Worm (Caenorhabditis elegans) whole organism, mixed stage, embryonic: ENCODE data around the gene nra-4.

Source experiments
- bed-3 ChIP-seq: fragments of 200-800 bp; sonication (Bioruptor generic); optimal IDR thresholded peaks from 3 replicates; lab custom pipeline; 2018; ENCODE audit warnings: mild to moderate bottlenecking, missing genetic modification characterization, moderate library complexity, missing compliant biosample characterization
- blmp-1 ChIP-seq: fragments of 150-350 bp; optimal IDR thresholded peaks from 2 replicates; lab custom pipeline; 2014; ENCODE audit warnings: missing biosample characterization, missing genetic modification characterization
- ceh-39 ChIP-seq: fragments of 150-350 bp; optimal IDR thresholded peaks from 2 replicates; lab custom pipeline; 2014; ENCODE audit warnings: missing biosample characterization, missing genetic modification characterization
- ceh-43 ChIP-seq: fragments of 200-800 bp; sonication (Bioruptor generic); optimal IDR thresholded peaks from 2 replicates; lab custom pipeline; 2018; ENCODE audit warnings: mild to moderate bottlenecking, missing genetic modification characterization, moderate library complexity, missing compliant biosample characterization
- ceh-83 ChIP-seq: fragments of 200-800 bp; sonication (Bioruptor generic); optimal IDR thresholded peaks from 2 replicates; lab custom pipeline; 2018; ENCODE audit warnings: mild to moderate bottlenecking, missing genetic modification characterization, missing compliant biosample characterization
- ces-1 ChIP-seq: fragments of 150-350 bp; optimal IDR thresholded peaks from 2 replicates; lab custom pipeline; 2014; ENCODE audit warnings: missing biosample characterization, missing genetic modification reagents, missing genetic modification characterization
- cnd-1 ChIP-seq: fragments of 200-800 bp; sonication (Bioruptor generic); optimal IDR thresholded peaks from 2 replicates; lab custom pipeline; 2018; ENCODE audit warnings: mild to moderate bottlenecking, missing genetic modification characterization, missing compliant biosample characterization
- drap-1 ChIP-seq: fragments of 200-800 bp; sonication (Bioruptor generic); optimal IDR thresholded peaks from 3 replicates; lab custom pipeline; 2018; ENCODE audit warnings: mild to moderate bottlenecking, missing genetic modification characterization, missing compliant biosample characterization
- elt-3 ChIP-seq: fragments of 150-350 bp; optimal IDR thresholded peaks from 2 replicates; lab custom pipeline; 2014; ENCODE audit warnings: missing biosample characterization, missing genetic modification characterization
- flh-1 ChIP-seq: fragments of 200-800 bp; sonication (Bioruptor generic); optimal IDR thresholded peaks from 2 replicates; lab custom pipeline; 2018; ENCODE audit warnings: mild to moderate bottlenecking, missing genetic modification characterization, moderate library complexity, missing compliant biosample characterization
- ham-2 ChIP-seq: fragments of 200-800 bp; sonication (Bioruptor generic); optimal IDR thresholded peaks from 2 replicates; lab custom pipeline; 2018; ENCODE audit warnings: mild to moderate bottlenecking, missing genetic modification characterization, missing compliant biosample characterization
- hlh-1 ChIP-seq: fragments of 150-350 bp; optimal IDR thresholded peaks from 2 replicates; lab custom pipeline; 2014; ENCODE audit warnings: missing biosample characterization, missing genetic modification reagents, missing genetic modification characterization
- lin-13 ChIP-seq: fragments of 150-350 bp; optimal IDR thresholded peaks from 2 replicates; lab custom pipeline; 2014; ENCODE audit warnings: missing biosample characterization, missing genetic modification characterization
- lin-32 ChIP-seq: fragments of 200-800 bp; sonication (Bioruptor generic); optimal IDR thresholded peaks from 2 replicates; lab custom pipeline; 2018; ENCODE audit warnings: mild to moderate bottlenecking, missing genetic modification characterization, missing compliant biosample characterization
- lsy-2 ChIP-seq: fragments of 150-350 bp; optimal IDR thresholded peaks from 2 replicates; lab custom pipeline; 2014; ENCODE audit warnings: missing biosample characterization, missing genetic modification characterization
- mab-5 ChIP-seq: fragments of 150-350 bp; optimal IDR thresholded peaks from 2 replicates; lab custom pipeline; 2014; ENCODE audit warnings: missing biosample characterization, missing genetic modification characterization
- mep-1 ChIP-seq: fragments of 150-350 bp; optimal IDR thresholded peaks from 2 replicates; lab custom pipeline; 2017; ENCODE audit warnings: missing biosample characterization, missing genetic modification reagents, missing genetic modification characterization, inconsistent platforms
- mls-2 ChIP-seq: sonication (generic microtip); optimal IDR thresholded peaks from 2 replicates; lab custom pipeline; 2016; ENCODE audit warnings: mild to moderate bottlenecking, missing genetic modification characterization, moderate library complexity, missing compliant biosample characterization
- nhr-12 ChIP-seq: fragments of 150-350 bp; optimal IDR thresholded peaks from 2 replicates; lab custom pipeline; 2014; ENCODE audit warnings: missing biosample characterization, missing genetic modification characterization
- nhr-2 ChIP-seq: fragments of 150-350 bp; optimal IDR thresholded peaks from 2 replicates; lab custom pipeline; 2014; ENCODE audit warnings: missing biosample characterization, missing genetic modification characterization
- nhr-237 ChIP-seq: fragments of 150-350 bp; optimal IDR thresholded peaks from 2 replicates; lab custom pipeline; 2014; ENCODE audit warnings: missing biosample characterization, missing genetic modification characterization
- pha-4 ChIP-seq: fragments of 150-350 bp; optimal IDR thresholded peaks from 2 replicates; lab custom pipeline; 2018; ENCODE audit warnings: missing biosample characterization, missing genetic modification reagents, missing genetic modification characterization
- sem-2 ChIP-seq: fragments of 200-800 bp; sonication (Bioruptor generic); optimal IDR thresholded peaks from 2 replicates; lab custom pipeline; 2018; ENCODE audit warnings: mild to moderate bottlenecking, missing genetic modification characterization, missing compliant biosample characterization
- snpc-4 ChIP-seq: fragments of 150-350 bp; optimal IDR thresholded peaks from 2 replicates; lab custom pipeline; 2014; ENCODE audit warnings: missing biosample characterization, missing genetic modification characterization
- sptf-1 ChIP-seq: sonication (generic microtip); optimal IDR thresholded peaks from 2 replicates; lab custom pipeline; 2017; ENCODE audit warnings: mild to moderate bottlenecking, missing genetic modification characterization, moderate library complexity, missing compliant biosample characterization
- tbx-8 ChIP-seq: fragments of 200-800 bp; sonication (Bioruptor generic); optimal IDR thresholded peaks from 2 replicates; lab custom pipeline; 2018; ENCODE audit warnings: mild to moderate bottlenecking, missing genetic modification characterization, moderate library complexity, missing compliant biosample characterization
- unc-39 ChIP-seq: fragments of 150-350 bp; optimal IDR thresholded peaks from 2 replicates; lab custom pipeline; 2014; ENCODE audit warnings: missing biosample characterization, missing genetic modification characterization
- unc-62 ChIP-seq: fragments of 150-350 bp; optimal IDR thresholded peaks from 2 replicates; lab custom pipeline; 2014; ENCODE audit warnings: missing biosample characterization, missing genetic modification reagents, missing genetic modification characterization
- zip-8 ChIP-seq: fragments of 150-350 bp; optimal IDR thresholded peaks from 2 replicates; lab custom pipeline; 2014; ENCODE audit warnings: missing biosample characterization, missing genetic modification characterization
- ztf-11 ChIP-seq: fragments of 150-350 bp; optimal IDR thresholded peaks from 2 replicates; lab custom pipeline; 2014; ENCODE audit warnings: missing biosample characterization, missing genetic modification characterization

nra-4 gene

DNA sequence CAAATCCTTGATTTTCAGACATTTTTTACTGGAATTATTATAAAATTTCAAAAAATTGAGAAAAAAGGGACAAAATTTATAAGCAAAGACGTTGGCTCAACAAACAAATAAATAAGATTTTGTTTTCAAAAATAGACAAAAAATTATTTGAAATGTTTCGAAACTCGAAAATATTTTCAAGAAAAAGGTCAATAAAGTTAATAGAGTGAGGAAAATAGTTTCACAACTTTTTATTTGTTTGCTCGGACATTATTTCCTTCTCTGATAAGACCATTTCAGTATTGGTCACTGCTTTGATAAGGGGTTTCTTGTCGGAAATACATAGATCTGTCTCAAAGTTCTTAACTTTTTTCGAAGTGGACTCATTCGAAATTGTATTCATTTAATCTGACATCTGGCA is 21.3 kb downstream of the nra-4 start, which contains the start of gene R09A1.3:
R09A1.3 (minus strand) TSS at position 31 of the 400 bp plus-strand sequence.
- no peak for TF ChIP-seq ceh-83 (GFP tag; lab: Kevin White, UChicago)
- no peak for TF ChIP-seq ham-2 (GFP tag; lab: Kevin White, UChicago)
- TF ChIP-seq sem-2 (GFP tag; lab: Kevin White, UChicago) = no peak
- no peak for TF ChIP-seq unc-62 (GFP tag; lab: Kevin White, UChicago)
- no peak for TF ChIP-seq ztf-11
- no peak for TF ChIP-seq sptf-1 (tag; lab: Kevin White, UChicago)
- no peak for TF ChIP-seq lin-13
- TF ChIP-seq flh-1 (GFP tag; lab: Kevin White, UChicago) = no peak
- no peak for TF ChIP-seq bed-3 (GFP tag; lab: Kevin White, UChicago)
- no peak for TF ChIP-seq hlh-1 (tag; lab: Kevin White, UChicago)
- no peak for TF ChIP-seq unc-39 (tag; lab: Kevin White, UChicago)
- no peak for TF ChIP-seq drap-1
- no peak for TF ChIP-seq cnd-1 (tag; lab: Kevin White, UChicago)
- TF ChIP-seq blmp-1 (tag; lab: Kevin White, UChicago) = no peak
- no peak for TF ChIP-seq tbx-8 (GFP tag; lab: Kevin White, UChicago)
- TF ChIP-seq mab-5 (tag; lab: Kevin White, UChicago) = no peak
- TF ChIP-seq, all 35 proteins: peak for 0

DNA sequence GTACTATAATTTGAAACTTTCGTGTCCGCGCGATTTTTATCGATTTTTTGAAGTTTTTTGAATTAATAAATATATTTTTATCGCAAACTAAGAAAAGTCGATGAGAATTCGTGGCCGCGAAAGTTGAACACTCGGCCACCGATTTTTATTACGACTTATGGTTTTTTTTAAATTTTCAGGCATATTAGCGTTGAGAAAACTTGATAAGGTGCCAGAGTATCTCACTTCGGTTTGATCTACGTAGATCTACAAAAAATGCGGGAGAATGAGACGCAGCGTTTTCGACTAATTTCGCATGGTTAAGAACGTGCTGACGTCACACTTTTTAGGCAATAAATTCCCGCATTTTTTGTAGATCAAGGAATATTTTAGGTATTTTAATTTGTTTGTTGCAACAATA is 25.0 kb downstream of the nra-4 start, which contains the start of gene pei-2:
pei-2 (minus strand) TSS at position 101 of the 400 bp plus-strand sequence.
- TF ChIP-seq nhr-12 (tag; lab: Kevin White, UChicago) (no peak), hlh-1 (tag; lab: Kevin White, UChicago) (no peak), lin-32 (GFP tag; lab: Kevin White, UChicago) (no peak), bed-3 (GFP tag; lab: Kevin White, UChicago) (no peak), snpc-4 (tag; lab: Kevin White, UChicago) (no peak), drap-1 (no peak), nhr-2 (no peak), unc-62 (GFP tag; lab: Kevin White, UChicago) (no peak), ceh-83 (GFP tag; lab: Kevin White, UChicago) (no peak), lin-13 (no peak), blmp-1 (tag; lab: Kevin White, UChicago) (no peak), elt-3 (no peak), lsy-2 (tag; lab: Kevin White, UChicago) (no peak), mab-5 (tag; lab: Kevin White, UChicago) (no peak), unc-39 (tag; lab: Kevin White, UChicago) (no peak), ceh-39 (tag; lab: Kevin White, UChicago) (no peak), sem-2 (GFP tag; lab: Kevin White, UChicago) (no peak)

DNA sequence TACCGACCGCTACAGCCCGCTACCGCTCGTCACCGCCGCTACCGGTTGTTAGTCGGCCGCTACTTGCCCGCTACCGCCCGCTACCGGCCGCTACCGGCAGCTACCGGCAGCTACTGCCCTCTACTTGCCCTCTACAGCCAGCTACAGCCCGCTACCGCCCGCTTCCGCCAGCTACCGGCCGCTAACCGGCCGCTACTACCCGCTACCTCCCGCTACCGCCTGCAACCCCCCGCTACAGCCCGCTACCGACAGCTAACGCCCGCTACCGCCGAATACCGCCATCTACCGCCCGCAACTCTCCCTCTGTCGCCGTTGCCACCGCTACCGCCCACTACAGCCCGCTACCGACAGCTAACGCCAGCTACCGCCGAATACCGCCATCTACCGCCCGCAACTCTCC is 26.9 kb downstream of the nra-4 start:
- TF ChIP-seq ceh-43 (no peak), ham-2 (GFP tag; lab: Kevin White, UChicago) (peak; percentile 86)

DNA sequence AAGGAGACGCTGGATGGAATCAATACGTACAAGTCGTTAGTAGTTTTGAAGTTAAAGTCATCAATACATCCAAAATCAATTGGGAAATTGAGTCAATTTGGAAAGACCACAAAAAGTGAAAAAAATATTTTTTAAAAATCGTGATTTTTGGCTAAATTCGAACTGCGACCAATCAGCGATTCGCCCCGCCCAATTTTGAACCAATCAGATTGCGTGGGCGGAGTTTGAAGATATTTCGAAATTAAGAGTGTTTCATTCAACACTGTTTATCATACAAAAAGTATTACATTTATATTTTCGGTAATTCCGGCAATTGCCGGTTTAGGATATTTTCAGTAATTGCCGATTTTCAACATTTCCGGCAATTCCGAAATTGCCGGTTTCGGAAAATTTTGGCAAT is 31.2 kb downstream of the nra-4 start:
- no peak for TF ChIP-seq ceh-43
- TF ChIP-seq ztf-11 = no peak
- TF ChIP-seq ceh-39 (tag; lab: Kevin White, UChicago) = no peak
- no peak for TF ChIP-seq lin-13
- TF ChIP-seq drap-1 = no peak
- TF ChIP-seq zip-8 (tag; lab: Kevin White, UChicago) = no peak
- no peak for TF ChIP-seq hlh-1 (tag; lab: Kevin White, UChicago)
- TF ChIP-seq blmp-1 (tag; lab: Kevin White, UChicago) = no peak
- TF ChIP-seq sem-2 (GFP tag; lab: Kevin White, UChicago) = no peak
- no peak for TF ChIP-seq mls-2 (tag; lab: Kevin White, UChicago)
- no peak for TF ChIP-seq nhr-237 (tag; lab: Kevin White, UChicago)
- TF ChIP-seq ham-2 (GFP tag; lab: Kevin White, UChicago) = no peak
- TF ChIP-seq cnd-1 (tag; lab: Kevin White, UChicago) = no peak
- no peak for TF ChIP-seq tbx-8 (GFP tag; lab: Kevin White, UChicago)
- TF ChIP-seq ces-1 = no peak
- TF ChIP-seq, all 35 proteins: peak for 0

DNA sequence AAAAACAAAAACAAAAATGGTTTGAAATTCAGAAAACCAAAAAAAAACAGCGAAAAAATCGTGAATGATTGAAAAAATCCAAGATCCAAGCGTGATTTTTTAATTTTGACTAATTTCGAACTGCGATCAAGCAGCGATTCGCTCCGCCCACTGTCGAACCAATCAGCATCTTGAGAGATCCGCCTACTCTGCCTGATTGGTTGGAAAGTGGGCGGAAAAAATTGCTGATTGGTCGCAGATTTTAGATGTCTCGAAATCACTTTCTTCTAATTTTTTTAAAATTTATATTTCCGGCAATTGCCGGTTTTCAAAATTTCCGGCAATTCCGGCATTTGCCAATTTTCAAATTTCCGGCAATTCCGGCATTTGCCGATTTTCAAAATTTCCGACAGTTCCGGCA is 33.2 kb downstream of the nra-4 start:
- no peak for TF ChIP-seq pha-4 (tag; lab: Kevin White, UChicago)
- no peak for TF ChIP-seq elt-3
- TF ChIP-seq unc-62 (GFP tag; lab: Kevin White, UChicago) = no peak
- TF ChIP-seq ces-1 = no peak
- TF ChIP-seq blmp-1 (tag; lab: Kevin White, UChicago) = no peak
- TF ChIP-seq tbx-8 (GFP tag; lab: Kevin White, UChicago) = no peak
- no peak for TF ChIP-seq snpc-4 (tag; lab: Kevin White, UChicago)
- TF ChIP-seq lin-32 (GFP tag; lab: Kevin White, UChicago) = no peak
- TF ChIP-seq zip-8 (tag; lab: Kevin White, UChicago) = no peak
- TF ChIP-seq flh-1 (GFP tag; lab: Kevin White, UChicago) = no peak
- no peak for TF ChIP-seq mep-1 (tag; lab: Kevin White, UChicago)
- TF ChIP-seq bed-3 (GFP tag; lab: Kevin White, UChicago) = no peak
